Worm (Caenorhabditis elegans) whole organism, L4 larva: ENCODE results near the gene cblc-1.

ENCODE experiments used
- Y75B8A.6 ChIP-seq: fragments of 200-800 bp; sonication (Bioruptor generic); IDR thresholded peaks from 2 replicates; pipeline ENCODE4 v1.3.6; 2022; ENCODE audit warnings: missing genetic modification reagents, missing genetic modification characterization, missing compliant biosample characterization
- ama-1 ChIP-seq: fragments of 150-350 bp; optimal IDR thresholded peaks from 2 replicates; lab custom pipeline; 2014; ENCODE audit warnings: inconsistent platforms, mixed read lengths
- daf-12 ChIP-seq: fragments of 150-350 bp; optimal IDR thresholded peaks from 2 replicates; lab custom pipeline; 2014; ENCODE audit warnings: missing biosample characterization, missing genetic modification reagents, missing genetic modification characterization
- fkh-10 ChIP-seq: fragments of 150-350 bp; optimal IDR thresholded peaks from 2 replicates; lab custom pipeline; 2014; ENCODE audit warnings: missing biosample characterization, missing genetic modification reagents, missing genetic modification characterization
- lin-13 ChIP-seq: fragments of 150-350 bp; optimal IDR thresholded peaks from 2 replicates; lab custom pipeline; 2014; ENCODE audit warnings: missing biosample characterization, missing genetic modification reagents, missing genetic modification characterization
- mdl-1 ChIP-seq, 2 experiments: fragments of 150-350 bp in 1 of 2; sonication (generic microtip) in 1 of 2; optimal IDR thresholded peaks; 2 replicates each; lab custom pipeline; 2014 to 2017; ENCODE audit warnings: missing biosample characterization in 2 of 2, missing genetic modification characterization in 2 of 2
- mdt-29 ChIP-seq: fragments of 200-800 bp; sonication (Bioruptor generic); IDR thresholded peaks from 2 replicates; pipeline ENCODE4 v1.3.6; 2022; ENCODE audit warnings: missing genetic modification reagents, missing genetic modification characterization, missing compliant biosample characterization
- mep-1 ChIP-seq: fragments of 150-350 bp; sonication (generic microtip); optimal IDR thresholded peaks from 3 replicates; lab custom pipeline; 2014; ENCODE audit warnings: missing biosample characterization, missing genetic modification characterization
- nhr-77 ChIP-seq: fragments of 150-350 bp; optimal IDR thresholded peaks from 2 replicates; lab custom pipeline; 2014; ENCODE audit warnings: missing biosample characterization, missing genetic modification characterization
- skn-1 ChIP-seq: fragments of 150-350 bp; optimal IDR thresholded peaks from 2 replicates; lab custom pipeline; 2014; ENCODE audit warnings: missing biosample characterization, missing genetic modification characterization
- unc-62 ChIP-seq, 3 experiments: fragments of 150-350 bp in 1 of 3; sonication (generic microtip); optimal IDR thresholded peaks in 2 of 3; peaks in 1 of 3; 1 replicate in 1 of 3; 2 replicates in 2 of 3; lab custom pipeline; 2014 to 2017; ENCODE audit warnings: missing biosample characterization in 3 of 3, missing genetic modification characterization in 3 of 3, missing genetic modification reagents in 3 of 3, missing genotype in 1 of 3

ce11 chrII:4967636-4968035 lies 26.7 kb upstream of the cblc-1 start:
- TF ChIP-seq unc-62 (GFP tag; optimal IDR thresholded peaks at IDR 0.05 in 1 of 2; lab: Kevin White, UChicago) (no peak), unc-62 (tag; optimal IDR thresholded peaks at IDR 0.05; lab: Kevin White, UChicago) (no peak), nhr-77 (no peak), daf-12 (tag; lab: Kevin White, UChicago) (no peak), Y75B8A.6 (GFP tag; lab: Robert Waterston, UW) (no peak), mdt-29 (GFP tag; lab: Robert Waterston, UW) (no peak), mep-1 (tag; lab: Kevin White, UChicago) (no peak), mdl-1 (tag; optimal IDR thresholded peaks at IDR 0.05; lab: Kevin White, UChicago) (no peak), lin-13 (GFP tag; lab: Kevin White, UChicago) (no peak), skn-1 (no peak), ama-1 (no peak), fkh-10 (GFP tag; lab: Kevin White, UChicago) (no peak)
